Fruit fly (Drosophila melanogaster): ENCODE data around the gene CG34250.

Gene CG34250

DNA sequence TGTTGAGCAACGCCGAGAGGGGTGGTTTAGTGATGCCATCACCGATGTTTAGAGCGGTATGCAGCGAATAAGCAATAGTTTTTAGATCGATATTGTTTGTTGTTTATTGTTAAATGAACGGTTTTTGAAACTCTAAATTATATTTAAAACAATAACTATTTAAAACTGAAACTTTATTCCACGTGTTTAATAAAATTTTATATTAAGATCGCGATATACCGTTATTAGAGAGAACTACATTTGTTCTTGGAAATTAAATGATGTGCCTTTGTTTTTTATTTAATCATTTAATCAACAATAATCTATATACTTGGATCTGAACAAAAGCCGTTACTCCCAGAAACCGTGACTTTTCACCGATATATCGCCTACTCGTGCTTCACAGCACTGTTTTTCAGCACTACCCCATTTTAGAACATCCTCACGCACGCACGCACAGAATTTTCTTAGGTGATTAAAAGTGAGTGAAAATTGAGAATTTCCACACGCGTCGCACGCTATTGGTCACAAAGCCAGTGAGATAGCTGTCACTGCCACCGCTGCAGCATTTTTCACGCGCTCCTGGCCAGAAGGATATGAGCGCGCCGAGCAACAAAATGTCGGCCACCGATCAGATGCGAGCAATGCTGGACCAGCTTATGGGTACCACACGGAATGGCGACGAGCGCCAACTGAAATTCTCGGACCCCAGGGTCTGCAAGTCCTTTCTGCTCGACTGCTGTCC, 38.0 kb downstream of the CG34250 start, which contains the start of the genes U4-U6-60K and CG7564 (continued):
- TF ChIP-seq Xbp1 (GFP tag; optimal IDR thresholded peaks at IDR 0.05) (peak; percentile 77), Hand (GFP tag; optimal IDR thresholded peaks at IDR 0.05) (no peak), slbo (GFP tag; IDR thresholded peaks at IDR 0.05) (peak; percentile 77), ATbp (GFP tag; optimal IDR thresholded peaks at IDR 0.05) (no peak), trh (GFP tag; optimal IDR thresholded peaks at IDR 0.05) (peak; percentile 46), CG3838 (GFP tag; optimal IDR thresholded peaks at IDR 0.05) (no peak), Sox100B (GFP tag; optimal IDR thresholded peaks at IDR 0.05) (no peak), cg (GFP tag; optimal IDR thresholded peaks at IDR 0.05) (no peak), Deaf1 (tag; optimal IDR thresholded peaks at IDR 0.05) (peak; percentile 4), wek (GFP tag; optimal IDR thresholded peaks at IDR 0.05) (no peak), CG6654 (GFP tag; optimal IDR thresholded peaks at IDR 0.05) (no peak), MESR4 (GFP tag; optimal IDR thresholded peaks at IDR 0.05) (peak; percentile 97), CG31224 (GFP tag; IDR thresholded peaks at IDR 0.05) (peak; percentile 40; the same call in 1 of the 2 replicates), Camta (GFP tag; optimal IDR thresholded peaks at IDR 0.05) (peak; percentile 52), kay (GFP tag; optimal IDR thresholded peaks at IDR 0.05) (peak; percentile 70), gem (tag; optimal IDR thresholded peaks at IDR 0.05) (no peak), CG8478 (optimal IDR thresholded peaks at IDR 0.05) (no peak), CG2712 (tag; optimal IDR thresholded peaks at IDR 0.05) (peak; percentile 56), CG3407 (GFP tag; optimal IDR thresholded peaks at IDR 0.05) (peak; percentile 3), Nf-YA (GFP tag; IDR thresholded peaks at IDR 0.05) (no peak), CG10979 (tag; optimal IDR thresholded peaks at IDR 0.05) (peak; percentile 32), CG8281 (tag; optimal IDR thresholded peaks at IDR 0.05) (no peak), CG7839 (tag; optimal IDR thresholded peaks at IDR 0.05) (peak; percentile 60), usp (GFP tag; optimal IDR thresholded peaks at IDR 0.05) (no peak), nom (GFP tag; optimal IDR thresholded peaks at IDR 0.05) (no peak), GATAe (GFP tag; conservative IDR thresholded peaks at IDR 0.05) (no peak), HLH54F (GFP tag; optimal IDR thresholded peaks at IDR 0.05) (peak; percentile 53), lov (optimal IDR thresholded peaks at IDR 0.05) (no peak), lov (GFP tag; IDR thresholded peaks at IDR 0.05) (no peak), salm (tag; optimal IDR thresholded peaks at IDR 0.05) (no peak), chn (GFP tag; optimal IDR thresholded peaks at IDR 0.05) (peak; percentile 63), Hmr (GFP tag; optimal IDR thresholded peaks at IDR 0.05) (peak; percentile 72), ems (GFP tag; optimal IDR thresholded peaks at IDR 0.05) (peak; percentile 50), CG6813 (GFP tag; optimal IDR thresholded peaks at IDR 0.05) (no peak), Asciz (GFP tag; optimal IDR thresholded peaks at IDR 0.05) (no peak), Pdp1 (GFP tag; optimal IDR thresholded peaks at IDR 0.05) (peak; percentile 28 to 60), CG10321 (GFP tag; IDR thresholded peaks at IDR 0.05) (no peak), Ssrp (tag; optimal IDR thresholded peaks at IDR 0.05) (peak; percentile 67), gcm2 (GFP tag; optimal IDR thresholded peaks at IDR 0.05) (no peak), tx (GFP tag; optimal IDR thresholded peaks at IDR 0.05) (peak; percentile 38), CG12219 (GFP tag; optimal IDR thresholded peaks at IDR 0.05) (no peak), MTF-1 (GFP tag; optimal IDR thresholded peaks at IDR 0.05; ENCODE audit: borderline replicate concordance) (no peak), CG2199 (GFP tag; IDR thresholded peaks at IDR 0.05) (no peak), crc (GFP tag; optimal IDR thresholded peaks at IDR 0.05) (peak; percentile 15), ato (GFP tag; IDR thresholded peaks at IDR 0.05; ENCODE audit: partially characterized antibody) (peak; percentile 84), NFAT (GFP tag; IDR thresholded peaks at IDR 0.05) (peak; percentile 76), CG10274 (GFP tag; optimal IDR thresholded peaks at IDR 0.05) (peak; percentile 41), Lhr (GFP tag; optimal IDR thresholded peaks at IDR 0.05) (peak; percentile 51), btn (GFP tag; optimal IDR thresholded peaks at IDR 0.05) (no peak), Bgb (GFP tag; IDR thresholded peaks at IDR 0.05; ENCODE audit: partially characterized antibody) (peak; percentile 97)
